Fruit fly (Drosophila melanogaster) whole organism, embryonic: ENCODE data around the gene CG13965.

Experiments used
- Atf3 ChIP-seq: fragments of 200-800 bp; sonication (Bioruptor generic); optimal IDR thresholded peaks from 3 replicates; lab custom pipeline; 2016; ENCODE audit warnings: missing biosample characterization, missing genetic modification characterization
- Awh ChIP-seq: fragments of 200-800 bp; sonication (Bioruptor generic); IDR thresholded peaks from 2 replicates; pipeline ENCODE4, ENCODE4 v1.3.6; 2022; ENCODE audit warnings: missing biosample characterization, missing genetic modification characterization
- C15 ChIP-seq: fragments of 200-800 bp; sonication (Bioruptor generic); IDR thresholded peaks from 3 replicates; pipeline ENCODE4 v1.3.6; 2022; ENCODE audit warnings: missing biosample characterization, missing genetic modification characterization
- CG11695 ChIP-seq: fragments of 200-800 bp; sonication (Bioruptor generic); IDR thresholded peaks from 3 replicates; pipeline ENCODE4 v1.3.6; 2022; ENCODE audit warnings: missing biosample characterization, missing genetic modification characterization
- CG11696 ChIP-seq: fragments of 200-800 bp; sonication (Bioruptor generic); IDR thresholded peaks from 2 replicates; pipeline ENCODE4 v1.3.6; 2022; ENCODE audit warnings: missing biosample characterization, missing genetic modification characterization
- CG12299 ChIP-seq: fragments of 200-800 bp; sonication (Bioruptor generic); optimal IDR thresholded peaks from 2 replicates; lab custom pipeline; 2018; ENCODE audit warnings: missing biosample characterization, mild to moderate bottlenecking, missing genetic modification characterization
- CG13123 ChIP-seq: fragments of 200-800 bp; sonication (Bioruptor generic); optimal IDR thresholded peaks from 2 replicates; lab custom pipeline; 2016; ENCODE audit warnings: missing biosample characterization, missing genetic modification characterization
- CG14014 ChIP-seq: fragments of 200-800 bp; sonication (Bioruptor generic); IDR thresholded peaks from 2 replicates; pipeline ENCODE4 v1.3.6; 2022; ENCODE audit warnings: missing biosample characterization, missing genetic modification characterization
- CG14965 ChIP-seq: fragments of 200-800 bp; sonication (Bioruptor generic); optimal IDR thresholded peaks from 2 replicates; lab custom pipeline; 2016; ENCODE audit warnings: missing biosample characterization, missing genetic modification characterization, borderline replicate concordance
- CG15514 ChIP-seq: fragments of 200-800 bp; sonication (Bioruptor generic); optimal IDR thresholded peaks from 3 replicates; lab custom pipeline; 2017; ENCODE audit warnings: missing biosample characterization, missing genetic modification characterization, mild to moderate bottlenecking, moderate library complexity, missing genetic modification reagents
- CG17612 ChIP-seq: fragments of 200-800 bp; sonication (Bioruptor generic); IDR thresholded peaks from 2 replicates; pipeline ENCODE4 v1.3.6; 2022; ENCODE audit warnings: missing biosample characterization, missing genetic modification characterization
- CG1792 ChIP-seq: fragments of 200-800 bp; sonication (Bioruptor generic); optimal IDR thresholded peaks from 2 replicates; lab custom pipeline; 2016; ENCODE audit warnings: missing biosample characterization, missing genetic modification characterization
- CG18476 ChIP-seq: fragments of 200-800 bp; sonication (Bioruptor generic); optimal IDR thresholded peaks from 2 replicates; lab custom pipeline; 2016; ENCODE audit warnings: missing biosample characterization, mild to moderate bottlenecking, missing genetic modification characterization
- CG2116 ChIP-seq: fragments of 200-800 bp; sonication (Bioruptor generic); optimal IDR thresholded peaks from 3 replicates; lab custom pipeline; 2018; ENCODE audit warnings: missing biosample characterization, mild to moderate bottlenecking, missing genetic modification characterization
- CG30403 ChIP-seq: fragments of 200-800 bp; sonication (Bioruptor generic); optimal IDR thresholded peaks from 3 replicates; lab custom pipeline; 2016; ENCODE audit warnings: missing biosample characterization, missing genetic modification characterization
- CG3281 ChIP-seq: fragments of 200-800 bp; sonication (Bioruptor generic); optimal IDR thresholded peaks from 3 replicates; lab custom pipeline; 2017; ENCODE audit warnings: missing biosample characterization, mild to moderate bottlenecking, missing genetic modification characterization
- CG4360 ChIP-seq: fragments of 200-800 bp; sonication (Bioruptor generic); IDR thresholded peaks from 2 replicates; pipeline ENCODE4 v1.3.6; 2022; ENCODE audit warnings: missing biosample characterization, missing genetic modification characterization
- CG4404 ChIP-seq: fragments of 200-800 bp; sonication (Bioruptor generic); IDR thresholded peaks from 2 replicates; pipeline ENCODE4 v1.3.6; 2022; ENCODE audit warnings: missing biosample characterization, missing genetic modification characterization
- CG7928 ChIP-seq: fragments of 200-800 bp; sonication (Bioruptor generic); optimal IDR thresholded peaks from 2 replicates; lab custom pipeline; 2017; ENCODE audit warnings: missing biosample characterization, mild to moderate bottlenecking, missing genetic modification characterization
- CG9215 ChIP-seq: fragments of 200-800 bp; sonication (Bioruptor generic); IDR thresholded peaks from 2 replicates; pipeline ENCODE4 v1.3.6; 2022; ENCODE audit warnings: missing biosample characterization, missing genetic modification characterization
- Dbx ChIP-seq: fragments of 200-800 bp; sonication (Bioruptor generic); IDR thresholded peaks from 3 replicates; pipeline ENCODE4 v1.3.6; 2022; ENCODE audit warnings: missing biosample characterization, missing genetic modification characterization
- Ets65A ChIP-seq: fragments of 200-800 bp; sonication (Bioruptor generic); peaks from one replicate; lab custom pipeline; 2016; ENCODE audit warnings: missing biosample characterization, missing genetic modification characterization
- Lhr ChIP-seq: fragments of 200-800 bp; sonication (Bioruptor generic); optimal IDR thresholded peaks from 3 replicates; lab custom pipeline; 2017; ENCODE audit warnings: mild to moderate bottlenecking, missing biosample characterization, missing genetic modification reagents, missing genetic modification characterization
- Mrtf ChIP-seq: fragments of 200-800 bp; sonication (Bioruptor generic); IDR thresholded peaks from 3 replicates; pipeline ENCODE4 v1.3.6; 2022; ENCODE audit warnings: missing biosample characterization, missing genetic modification characterization
- NC2β ChIP-seq: fragments of 200-800 bp; sonication (Bioruptor generic); optimal IDR thresholded peaks from 2 replicates; lab custom pipeline; 2016; ENCODE audit warnings: missing biosample characterization, missing genetic modification characterization
- Oaz ChIP-seq: fragments of 200-800 bp; sonication (Bioruptor generic); IDR thresholded peaks from 2 replicates; pipeline ENCODE4 v1.3.6; 2022; ENCODE audit warnings: missing biosample characterization, missing genetic modification characterization
- PHDP ChIP-seq: fragments of 200-800 bp; sonication (Bioruptor generic); optimal IDR thresholded peaks from 3 replicates; lab custom pipeline; 2018; ENCODE audit warnings: missing biosample characterization, mild to moderate bottlenecking, missing genetic modification characterization, moderate library complexity
- Sin3A ChIP-seq: fragments of >200 bp; optimal IDR thresholded peaks from 2 replicates; lab custom pipeline; 2018
- cg ChIP-seq: fragments of 200-800 bp; sonication (Bioruptor generic); optimal IDR thresholded peaks from 3 replicates; lab custom pipeline; 2019; ENCODE audit warnings: missing biosample characterization, mild to moderate bottlenecking, missing genetic modification characterization, moderate library complexity
- dmrt99B ChIP-seq: fragments of 200-800 bp; sonication (Bioruptor generic); optimal IDR thresholded peaks from 2 replicates; lab custom pipeline; 2018; ENCODE audit warnings: missing biosample characterization, mild to moderate bottlenecking, missing genetic modification characterization, moderate library complexity
- fu2 ChIP-seq: fragments of 200-800 bp; sonication (Bioruptor generic); optimal IDR thresholded peaks from 2 replicates; lab custom pipeline; 2016; ENCODE audit warnings: missing biosample characterization, missing genetic modification characterization
- gcm ChIP-seq: fragments of 200-800 bp; sonication (Bioruptor generic); optimal IDR thresholded peaks from 2 replicates; lab custom pipeline; 2019; ENCODE audit warnings: missing biosample characterization, mild to moderate bottlenecking, missing genetic modification characterization, moderate library complexity
- gt ChIP-seq: fragments of 200-800 bp; sonication (Bioruptor generic); IDR thresholded peaks from 2 replicates; pipeline ENCODE4 v1.3.6; 2022; ENCODE audit warnings: missing biosample characterization, missing genetic modification characterization
- jigr1 ChIP-seq: fragments of 200-800 bp; sonication (Bioruptor generic); IDR thresholded peaks from 3 replicates; pipeline ENCODE4 v1.3.6; 2022; ENCODE audit warnings: missing biosample characterization, missing genetic modification characterization
- lilli ChIP-seq: fragments of 200-800 bp; sonication (Bioruptor generic); optimal IDR thresholded peaks from 3 replicates; lab custom pipeline; 2016; ENCODE audit warnings: missing biosample characterization, missing genetic modification characterization
- mirr ChIP-seq: fragments of 200-800 bp; sonication (Bioruptor generic); optimal IDR thresholded peaks from 3 replicates; lab custom pipeline; 2018; ENCODE audit warnings: missing biosample characterization, mild to moderate bottlenecking, missing genetic modification characterization
- onecut ChIP-seq: fragments of 200-800 bp; sonication (Bioruptor generic); IDR thresholded peaks from 2 replicates; pipeline ENCODE4 v1.3.6; 2022; ENCODE audit warnings: missing biosample characterization, missing genetic modification characterization
- peb ChIP-seq: fragments of 200-800 bp; sonication (Bioruptor generic); IDR thresholded peaks from 2 replicates; pipeline ENCODE4 v1.3.6; 2022; ENCODE audit warnings: missing biosample characterization, missing genetic modification characterization
- psq ChIP-seq: fragments of 200-800 bp; sonication (Bioruptor generic); optimal IDR thresholded peaks from 2 replicates; lab custom pipeline; 2017; ENCODE audit warnings: missing biosample characterization, missing genetic modification characterization
- row ChIP-seq: fragments of 200-800 bp; sonication (Bioruptor generic); IDR thresholded peaks from 3 replicates; pipeline ENCODE4 v1.3.6; 2022; ENCODE audit warnings: missing biosample characterization, missing genetic modification characterization
- sc ChIP-seq, 3 experiments: fragments of >200 bp in 2 of 3; fragments of 200-800 bp in 1 of 3; sonication (Bioruptor generic) in 1 of 3; optimal IDR thresholded peaks; 2 replicates in 2 of 3; 3 replicates in 1 of 3; lab custom pipeline; 2017; ENCODE audit warnings: mild to moderate bottlenecking in 1 of 3, missing biosample characterization in 1 of 3, missing genetic modification characterization in 1 of 3, missing genetic modification reagents in 1 of 3
- scrt ChIP-seq: fragments of 200-800 bp; sonication (Bioruptor generic); optimal IDR thresholded peaks from 2 replicates; lab custom pipeline; 2018; ENCODE audit warnings: missing biosample characterization, mild to moderate bottlenecking, missing genetic modification characterization, moderate library complexity
- seq ChIP-seq: fragments of 200-800 bp; sonication (Bioruptor generic); IDR thresholded peaks from 2 replicates; pipeline ENCODE4 v1.3.6; 2022; ENCODE audit warnings: missing biosample characterization, missing genetic modification characterization
- sna ChIP-seq: fragments of 200-800 bp; sonication (Bioruptor generic); IDR thresholded peaks from 2 replicates; pipeline ENCODE4 v1.3.6; 2022; ENCODE audit warnings: missing biosample characterization, missing genetic modification characterization; ENCODE audit not compliant: partially characterized antibody
- sqz ChIP-seq: fragments of 200-800 bp; sonication (Bioruptor generic); optimal IDR thresholded peaks from 3 replicates; lab custom pipeline; 2018; ENCODE audit warnings: missing biosample characterization, mild to moderate bottlenecking, missing genetic modification characterization
- tap ChIP-seq: fragments of 200-800 bp; optimal IDR thresholded peaks from 3 replicates; lab custom pipeline; 2019; ENCODE audit warnings: missing biosample characterization, mild to moderate bottlenecking, missing genetic modification characterization, moderate library complexity
- tup ChIP-seq: fragments of 200-800 bp; sonication (Bioruptor generic); optimal IDR thresholded peaks from 2 replicates; lab custom pipeline; 2016; ENCODE audit warnings: missing biosample characterization, mild to moderate bottlenecking, missing genetic modification characterization, moderate library complexity
- tx ChIP-seq: fragments of 200-800 bp; sonication (Bioruptor generic); optimal IDR thresholded peaks from 2 replicates; lab custom pipeline; 2016; ENCODE audit warnings: missing biosample characterization, missing genetic modification characterization
- unc-4 ChIP-seq: fragments of 200-800 bp; sonication (Bioruptor generic); IDR thresholded peaks from 2 replicates; pipeline ENCODE4 v1.3.6; 2022; ENCODE audit warnings: missing biosample characterization, missing genetic modification characterization; ENCODE audit not compliant: partially characterized antibody
- vvl ChIP-seq: fragments of 200-800 bp; sonication (Bioruptor generic); IDR thresholded peaks from 2 replicates; pipeline ENCODE4 v1.3.6; 2022; ENCODE audit warnings: missing biosample characterization, missing genetic modification characterization
- wor ChIP-seq: fragments of 200-800 bp; sonication (Bioruptor generic); IDR thresholded peaks from 2 replicates; pipeline ENCODE4 v1.3.6; 2022; ENCODE audit warnings: missing biosample characterization, missing genetic modification characterization

Gene CG13965

DNA sequence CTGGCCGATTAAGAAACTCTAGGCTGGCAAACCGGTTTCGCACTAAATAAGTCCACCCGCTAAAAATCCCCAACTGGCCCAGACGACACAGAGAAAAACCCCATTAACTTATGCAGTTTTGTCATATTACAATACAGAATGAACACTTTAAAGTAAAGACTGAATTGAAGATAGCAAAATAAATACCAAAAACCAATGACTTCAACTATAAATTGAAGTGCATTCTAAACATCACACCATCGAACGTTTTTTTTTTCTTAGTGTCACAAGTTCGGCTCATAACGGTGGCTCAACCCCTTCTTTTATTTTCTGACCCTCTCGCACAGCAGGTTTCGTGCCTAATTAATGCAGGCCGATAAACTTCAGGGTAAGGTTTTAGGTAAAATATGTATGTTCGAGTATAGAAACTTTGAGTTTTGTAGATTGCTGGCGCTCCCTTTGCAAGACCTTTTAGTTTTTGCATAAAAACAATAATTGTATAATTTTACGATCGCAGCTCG is 20.8 kb downstream of the CG13965 start (continued):
- TF ChIP-seq C15 (GFP tag; lab: Robert Waterston, UW) (peak; percentile 84), CG14965 (GFP tag; lab: Kevin White, UChicago) (no peak), row (GFP tag; lab: Robert Waterston, UW) (peak; percentile 92), seq (GFP tag; lab: Robert Waterston, UW) (peak; percentile 91), CG18476 (peak; percentile 39), PHDP (tag; lab: Kevin White, UChicago) (peak; percentile 85), CG17612 (GFP tag; lab: Robert Waterston, UW) (peak; percentile 77; the same call in 1 of the 2 replicates), CG13123 (GFP tag; lab: Kevin White, UChicago) (peak; percentile 69), Ets65A (GFP tag; lab: Kevin White, UChicago) (no peak), sqz (peak; percentile 3), CG14014 (GFP tag; lab: Robert Waterston, UW) (peak; percentile 91), CG11695 (peak; percentile 88), gt (GFP tag; lab: Robert Waterston, UW) (peak; percentile 54; the same call in 1 of the 2 replicates), fu2 (peak; percentile 84), CG30403 (GFP tag; lab: Kevin White, UChicago) (peak; percentile 90), CG7928 (peak; percentile 44), vvl (GFP tag; lab: Robert Waterston, UW) (peak; percentile 89), lilli (GFP tag; lab: Kevin White, UChicago) (peak; percentile 93), Dbx (peak; percentile 96), Mrtf (GFP tag; lab: Robert Waterston, UW) (peak; percentile 69; the same call in 1 of the 3 replicates), CG4360 (GFP tag; lab: Robert Waterston, UW) (peak; percentile 63), mirr (GFP tag; lab: Kevin White, UChicago) (no peak), wor (GFP tag; lab: Robert Waterston, UW) (peak; percentile 80), CG11696 (GFP tag; lab: Robert Waterston, UW) (peak; percentile 64), psq (GFP tag; lab: Kevin White, UChicago) (no peak), sna (GFP tag; lab: Robert Waterston, UW) (no peak), CG15514 (GFP tag; lab: Kevin White, UChicago) (peak; percentile 57), Oaz (GFP tag; lab: Robert Waterston, UW) (peak; percentile 85), scrt (GFP tag; lab: Kevin White, UChicago) (peak; percentile 70), cg (GFP tag; lab: Kevin White, UChicago) (no peak), Atf3 (peak; percentile 73), CG12299 (tag; lab: Kevin White, UChicago) (peak; percentile 70), Awh (peak; percentile 90), CG4404 (GFP tag; lab: Robert Waterston, UW) (peak; percentile 73), sc (optimal IDR thresholded peaks at IDR 0.05; lab: Kevin White, UChicago) (no peak), sc (GFP tag; optimal IDR thresholded peaks at IDR 0.05; lab: Kevin White, UChicago) (peak; percentile 60), CG2116 (peak; percentile 41), dmrt99B (tag; lab: Kevin White, UChicago) (peak; percentile 82), jigr1 (peak; percentile 70; the same call in 1 of the 3 replicates), tx (GFP tag; lab: Kevin White, UChicago) (peak; percentile 84), peb (GFP tag; lab: Robert Waterston, UW) (peak; percentile 75), onecut (peak; percentile 78), NC2β (GFP tag; lab: Kevin White, UChicago) (peak; percentile 77), CG9215 (GFP tag; lab: Robert Waterston, UW) (peak; percentile 88), unc-4 (GFP tag; lab: Robert Waterston, UW) (no peak), Sin3A (lab: Kevin White, UChicago) (no peak), gcm (GFP tag; lab: Kevin White, UChicago) (peak; percentile 59), CG3281 (GFP tag; lab: Kevin White, UChicago) (peak; percentile 73), CG1792 (no peak), tap (peak; percentile 58), Lhr (GFP tag; lab: Kevin White, UChicago) (peak; percentile 16), tup (peak; percentile 78)
